Fruit fly (Drosophila melanogaster): ENCODE results near the gene Irk1.

DNA sequence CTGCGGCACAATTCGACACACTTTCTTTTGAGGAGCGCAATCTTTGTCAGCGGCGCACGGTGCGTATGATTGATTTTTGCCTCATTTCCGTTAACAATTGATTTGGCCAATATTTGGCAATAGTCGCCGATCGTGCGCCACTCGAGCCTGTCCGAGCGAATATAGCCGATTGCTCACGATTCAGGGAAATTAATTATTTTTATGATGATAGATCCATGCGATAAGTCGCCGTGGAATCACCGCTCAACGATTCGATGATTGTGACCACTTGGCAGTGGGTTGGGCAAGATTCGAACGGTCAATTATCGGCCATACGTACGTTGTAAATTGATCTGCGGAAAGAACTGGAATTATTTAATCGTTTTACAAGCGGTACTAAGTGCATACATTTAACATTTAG lies 3.8 kb downstream of the Irk1 start:
- TF ChIP-seq CTCF (optimal IDR thresholded peaks at IDR 0.05) (no peak), CG8478 (optimal IDR thresholded peaks at IDR 0.05) (no peak)

Measured in S2 (cell line).